Fruit fly (Drosophila melanogaster) whole organism, embryonic: ENCODE measurements around the gene robl62A.
A peak's percentile ranks its signal among the peaks of the same experiment; 100 is the strongest.

Experiments used
- CG12071 ChIP-seq: fragments of 200-800 bp; sonication (Bioruptor generic); optimal IDR thresholded peaks from 3 replicates; lab custom pipeline; 2018; ENCODE audit warnings: missing biosample characterization, mild to moderate bottlenecking, missing genetic modification characterization
- CG14860 ChIP-seq: fragments of 200-800 bp; sonication (Bioruptor generic); IDR thresholded peaks from 3 replicates; pipeline ENCODE4 v1.3.6; 2022; ENCODE audit warnings: missing biosample characterization, missing genetic modification characterization; ENCODE audit not compliant: partially characterized antibody
- CG15269 ChIP-seq: fragments of 200-800 bp; sonication (Bioruptor generic); optimal IDR thresholded peaks from 2 replicates; lab custom pipeline; 2018; ENCODE audit warnings: missing biosample characterization, mild to moderate bottlenecking, missing genetic modification characterization, moderate library complexity
- CG16813 ChIP-seq: fragments of 200-800 bp; sonication (Bioruptor generic); IDR thresholded peaks from 3 replicates; pipeline ENCODE4 v1.3.6; 2022; ENCODE audit warnings: missing biosample characterization, missing genetic modification characterization; ENCODE audit not compliant: partially characterized antibody
- CG16863 ChIP-seq: fragments of 200-800 bp; sonication (Bioruptor generic); optimal IDR thresholded peaks from 3 replicates; lab custom pipeline; 2016; ENCODE audit warnings: missing biosample characterization, missing genetic modification characterization
- CG18262 ChIP-seq: fragments of 200-800 bp; optimal IDR thresholded peaks from 3 replicates; lab custom pipeline; 2019; ENCODE audit warnings: missing biosample characterization, mild to moderate bottlenecking, missing genetic modification characterization, moderate library complexity
- CG18476 ChIP-seq: fragments of 200-800 bp; sonication (Bioruptor generic); optimal IDR thresholded peaks from 2 replicates; lab custom pipeline; 2016; ENCODE audit warnings: missing biosample characterization, mild to moderate bottlenecking, missing genetic modification characterization
- CG2712 ChIP-seq: fragments of 200-800 bp; optimal IDR thresholded peaks from 3 replicates; lab custom pipeline; 2019; ENCODE audit warnings: missing biosample characterization, mild to moderate bottlenecking, missing genetic modification characterization, moderate library complexity
- CG3726 ChIP-seq: fragments of 200-800 bp; sonication (Bioruptor generic); IDR thresholded peaks from 3 replicates; pipeline ENCODE4, ENCODE4 v1.3.6; 2022; ENCODE audit warnings: missing biosample characterization, missing genetic modification characterization
- CG6765 ChIP-seq: fragments of 200-800 bp; sonication (Bioruptor generic); optimal IDR thresholded peaks from 3 replicates; lab custom pipeline; 2017; ENCODE audit warnings: missing biosample characterization, mild to moderate bottlenecking, missing genetic modification characterization
- CG6791 ChIP-seq: fragments of 200-800 bp; sonication (Bioruptor generic); IDR thresholded peaks from 3 replicates; pipeline ENCODE4 v1.3.6; 2022; ENCODE audit warnings: missing biosample characterization, missing genetic modification characterization; ENCODE audit not compliant: partially characterized antibody
- CG7839 ChIP-seq: fragments of 200-800 bp; sonication (Bioruptor generic); optimal IDR thresholded peaks from 3 replicates; lab custom pipeline; 2018; ENCODE audit warnings: missing biosample characterization, mild to moderate bottlenecking, missing genetic modification characterization, moderate library complexity
- CG8281 ChIP-seq: fragments of 200-800 bp; sonication (Bioruptor generic); optimal IDR thresholded peaks from 2 replicates; lab custom pipeline; 2018; ENCODE audit warnings: missing biosample characterization, mild to moderate bottlenecking, missing genetic modification characterization, moderate library complexity
- CG8388 ChIP-seq: fragments of 200-800 bp; sonication (Bioruptor generic); optimal IDR thresholded peaks from 2 replicates; lab custom pipeline; 2019; ENCODE audit warnings: missing biosample characterization, mild to moderate bottlenecking, missing genetic modification characterization, moderate library complexity
- CG8478 ChIP-seq: fragments of >200 bp; optimal IDR thresholded peaks from 2 replicates; lab custom pipeline; 2018
- GATAe ChIP-seq: fragments of 200-800 bp; sonication (Bioruptor generic); conservative IDR thresholded peaks from 2 replicates; pipeline ENCODE4 v1.3.6; 2022; ENCODE audit warnings: missing biosample characterization, missing genetic modification characterization
- HLH4C ChIP-seq: fragments of 200-800 bp; sonication (Bioruptor generic); IDR thresholded peaks from 3 replicates; pipeline ENCODE4 v1.3.6; 2022; ENCODE audit warnings: missing biosample characterization, missing genetic modification characterization; ENCODE audit not compliant: partially characterized antibody
- MTF-1 ChIP-seq: fragments of 200-800 bp; sonication (Bioruptor generic); optimal IDR thresholded peaks from 2 replicates; lab custom pipeline; 2018; ENCODE audit warnings: missing biosample characterization, mild to moderate bottlenecking, missing genetic modification characterization, borderline replicate concordance
- Sin3A ChIP-seq: fragments of >200 bp; optimal IDR thresholded peaks from 2 replicates; lab custom pipeline; 2018
- Vsx1 ChIP-seq: fragments of 200-800 bp; sonication (Bioruptor generic); optimal IDR thresholded peaks from 2 replicates; lab custom pipeline; 2017; ENCODE audit warnings: missing biosample characterization, mild to moderate bottlenecking, missing genetic modification characterization, missing genetic modification reagents
- ara ChIP-seq: fragments of 200-800 bp; sonication (Bioruptor generic); IDR thresholded peaks from 2 replicates; pipeline ENCODE4 v1.3.6; 2022; ENCODE audit warnings: missing biosample characterization, missing genetic modification characterization
- cwo ChIP-seq: fragments of 200-800 bp; sonication (Bioruptor generic); optimal IDR thresholded peaks from 3 replicates; lab custom pipeline; 2017; ENCODE audit warnings: missing biosample characterization, missing genetic modification characterization, mild to moderate bottlenecking, moderate library complexity, missing genetic modification reagents
- dmrt11E ChIP-seq: fragments of 200-800 bp; sonication (Bioruptor generic); optimal IDR thresholded peaks from 3 replicates; lab custom pipeline; 2018; ENCODE audit warnings: missing biosample characterization, mild to moderate bottlenecking, missing genetic modification characterization, moderate library complexity
- dpn ChIP-seq, 2 experiments: fragments of 200-800 bp; sonication (Bioruptor generic); optimal IDR thresholded peaks; 3 replicates each; lab custom pipeline; 2016; ENCODE audit warnings: missing biosample characterization in 2 of 2, missing genetic modification characterization in 2 of 2
- exex ChIP-seq: fragments of 200-800 bp; sonication (Bioruptor generic); optimal IDR thresholded peaks from 4 replicates; lab custom pipeline; 2018; ENCODE audit warnings: missing biosample characterization, mild to moderate bottlenecking, missing genetic modification characterization, moderate library complexity
- h ChIP-seq: fragments of >200 bp; optimal IDR thresholded peaks from 2 replicates; lab custom pipeline; 2017
- inv ChIP-seq: fragments of 200-800 bp; sonication (Bioruptor generic); IDR thresholded peaks from 2 replicates; pipeline ENCODE4 v1.3.6; 2022; ENCODE audit warnings: missing biosample characterization, missing genetic modification characterization; ENCODE audit not compliant: partially characterized antibody
- klu ChIP-seq: fragments of 200-800 bp; sonication (Bioruptor generic); IDR thresholded peaks from 2 replicates; pipeline ENCODE4 v1.3.6; 2022; ENCODE audit warnings: missing biosample characterization, missing genetic modification characterization
- lmd ChIP-seq: fragments of 200-800 bp; sonication (Bioruptor generic); IDR thresholded peaks from 2 replicates; pipeline ENCODE4 v1.3.6; 2022; ENCODE audit warnings: missing biosample characterization, missing genetic modification characterization
- maf-S ChIP-seq: fragments of 200-800 bp; sonication (Bioruptor generic); optimal IDR thresholded peaks from 2 replicates; lab custom pipeline; 2016; ENCODE audit warnings: missing biosample characterization, missing genetic modification characterization
- nerfin-2 ChIP-seq: fragments of 200-800 bp; sonication (Bioruptor generic); IDR thresholded peaks from 2 replicates; pipeline ENCODE4 v1.3.6; 2022; ENCODE audit warnings: missing biosample characterization, missing genetic modification characterization; ENCODE audit not compliant: partially characterized antibody
- prd ChIP-seq, 3 experiments: fragments of >200 bp in 2 of 3; fragments of 200-800 bp in 1 of 3; sonication (Bioruptor generic) in 1 of 3; optimal IDR thresholded peaks in 2 of 3; IDR thresholded peaks in 1 of 3; 2 replicates in 2 of 3; 3 replicates in 1 of 3; pipeline versions ENCODE4 v1.3.6 to Lab custom; 2017 to 2022; ENCODE audit warnings: missing biosample characterization in 1 of 3, missing genetic modification characterization in 1 of 3
- psq ChIP-seq: fragments of 200-800 bp; sonication (Bioruptor generic); optimal IDR thresholded peaks from 2 replicates; lab custom pipeline; 2017; ENCODE audit warnings: missing biosample characterization, missing genetic modification characterization
- so ChIP-seq: fragments of 200-800 bp; sonication (Bioruptor generic); IDR thresholded peaks from 3 replicates; pipeline ENCODE4 v1.3.6; 2022; ENCODE audit warnings: missing biosample characterization, missing genetic modification characterization
- tll ChIP-seq, 2 experiments: fragments of 200-800 bp in 1 of 2; fragments of >200 bp in 1 of 2; sonication (Bioruptor generic) in 1 of 2; optimal IDR thresholded peaks; 2 replicates each; lab custom pipeline; 2017 to 2019; ENCODE audit warnings: missing biosample characterization in 2 of 2, missing genetic modification characterization in 2 of 2, mild to moderate bottlenecking in 1 of 2, moderate library complexity in 1 of 2
- twi ChIP-seq: fragments of 200-800 bp; optimal IDR thresholded peaks from 2 replicates; lab custom pipeline; 2019; ENCODE audit warnings: missing biosample characterization, mild to moderate bottlenecking, missing genetic modification characterization, moderate library complexity
- unpg ChIP-seq: fragments of 200-800 bp; sonication (Bioruptor generic); optimal IDR thresholded peaks from 3 replicates; lab custom pipeline; 2018; ENCODE audit warnings: missing biosample characterization, mild to moderate bottlenecking, missing genetic modification characterization, moderate library complexity
- wor ChIP-seq: fragments of 200-800 bp; sonication (Bioruptor generic); IDR thresholded peaks from 2 replicates; pipeline ENCODE4 v1.3.6; 2022; ENCODE audit warnings: missing biosample characterization, missing genetic modification characterization
- zen ChIP-seq: fragments of 200-800 bp; sonication (Bioruptor generic); optimal IDR thresholded peaks from 3 replicates; lab custom pipeline; 2018; ENCODE audit warnings: missing biosample characterization, mild to moderate bottlenecking, missing genetic modification characterization, moderate library complexity
- zfh1 ChIP-seq: fragments of 200-800 bp; sonication (Bioruptor generic); IDR thresholded peaks from 3 replicates; pipeline ENCODE4 v1.3.6; 2022; ENCODE audit warnings: missing biosample characterization, missing genetic modification characterization

The robl62A gene

DNA sequence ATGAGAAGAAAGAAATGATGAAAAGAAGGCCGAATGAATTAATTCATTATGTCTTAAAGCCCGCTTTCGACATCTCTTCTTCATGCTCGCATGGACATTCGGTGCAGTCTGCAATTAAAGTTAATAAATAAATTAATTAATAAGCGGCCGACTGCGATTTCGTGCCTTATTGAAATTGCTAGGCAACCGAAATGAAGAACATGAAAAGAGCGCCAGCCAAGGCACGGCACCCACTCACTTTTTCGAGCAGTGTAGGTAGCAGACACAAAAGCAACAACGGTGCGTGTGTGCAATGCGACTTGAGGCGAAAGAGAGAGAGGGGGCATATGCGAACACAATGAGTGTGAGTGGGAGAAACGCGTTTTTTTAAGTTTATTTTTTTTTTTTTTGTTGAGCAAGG is 13.0 kb upstream of the robl62A start (continued):
- no peak for TF ChIP-seq MTF-1 (GFP tag; lab: Kevin White, UChicago)
- no peak for TF ChIP-seq CG3726 (GFP tag; lab: Robert Waterston, UW)
- TF ChIP-seq CG18262 (tag; lab: Kevin White, UChicago): peak; percentile 38
- no peak for TF ChIP-seq CG8478 (lab: Kevin White, UChicago)
- peak; percentile 15 for TF ChIP-seq CG8388
- peak; percentile 41 for TF ChIP-seq CG7839 (tag; lab: Kevin White, UChicago)
- no peak for TF ChIP-seq CG16863 (GFP tag; lab: Kevin White, UChicago)
- no peak for TF ChIP-seq cwo (GFP tag; lab: Kevin White, UChicago)
- TF ChIP-seq CG18476 (GFP tag; lab: Kevin White, UChicago): peak; percentile 8
- peak; percentile 30; the same call in 1 of the 3 replicates for TF ChIP-seq so (GFP tag; lab: Robert Waterston, UW)
- peak; percentile 49; the same call in 1 of the 3 replicates for TF ChIP-seq zfh1 (GFP tag; lab: Robert Waterston, UW)
- TF ChIP-seq psq (GFP tag; lab: Kevin White, UChicago): no peak
- peak; percentile 42 for TF ChIP-seq dmrt11E (tag; lab: Kevin White, UChicago)
- TF ChIP-seq lmd: no peak
- no peak for TF ChIP-seq h (lab: Kevin White, UChicago)
- no peak for TF ChIP-seq exex
- TF ChIP-seq CG2712 (tag; lab: Kevin White, UChicago): peak; percentile 49
- no peak for TF ChIP-seq GATAe (GFP tag; lab: Robert Waterston, UW)
- TF ChIP-seq ara (GFP tag; lab: Robert Waterston, UW): 0 out of 2 replicates have a peak, but pooled peaks have one; percentile 19
- no peak for TF ChIP-seq twi
- peak; percentile 36 for TF ChIP-seq Vsx1 (GFP tag; lab: Kevin White, UChicago)
- TF ChIP-seq CG12071 (GFP tag; lab: Kevin White, UChicago): no peak
- TF ChIP-seq prd (optimal IDR thresholded peaks at IDR 0.05; lab: Kevin White, UChicago): no peak
- peak; percentile 54; the same call in 2 of the 3 replicates for TF ChIP-seq prd (GFP tag; IDR thresholded peaks at IDR 0.05; lab: Robert Waterston, UW)

dm6 chr3L:1469241-1469640 is 8.2 kb upstream of the robl62A start:
- no peak for TF ChIP-seq tll (GFP tag; optimal IDR thresholded peaks at IDR 0.05; lab: Kevin White, UChicago)
- peak; percentile 21; the same call in 1 of the 2 replicates for TF ChIP-seq nerfin-2 (GFP tag; lab: Robert Waterston, UW)
- peak; percentile 20; the same call in 1 of the 2 replicates for TF ChIP-seq inv (GFP tag; lab: Robert Waterston, UW)
- TF ChIP-seq CG16813 (GFP tag; lab: Robert Waterston, UW): peak; percentile 59
- 0 out of 3 replicates have a peak, but pooled peaks have one; percentile 28 for TF ChIP-seq CG14860 (GFP tag; lab: Robert Waterston, UW)
- TF ChIP-seq CG12071 (GFP tag; lab: Kevin White, UChicago): no peak
- no peak for TF ChIP-seq unpg (GFP tag; lab: Kevin White, UChicago)
- peak; percentile 51 for TF ChIP-seq HLH4C (GFP tag; lab: Robert Waterston, UW)
- 0 out of 3 replicates have a peak, but pooled peaks have one; percentile 16 for TF ChIP-seq CG6791

- TF ChIP-seq zen (tag; lab: Kevin White, UChicago): peak; percentile 94
- no peak for TF ChIP-seq Sin3A (lab: Kevin White, UChicago)
- TF ChIP-seq CG15269: no peak
- TF ChIP-seq CG6765: no peak
- no peak for TF ChIP-seq wor (GFP tag; lab: Robert Waterston, UW)
- no peak for TF ChIP-seq maf-S (GFP tag; lab: Kevin White, UChicago)
- 0 out of 2 replicates have a peak, but pooled peaks have one; percentile 17 for TF ChIP-seq klu (GFP tag; lab: Robert Waterston, UW)
- TF ChIP-seq dpn (GFP tag; optimal IDR thresholded peaks at IDR 0.05; lab: Kevin White, UChicago): no peak
- TF ChIP-seq CG8281 (tag; lab: Kevin White, UChicago): no peak
Observed at dm6 chr3L:1471037-1471436, 6.4 kb upstream of the robl62A start.
